Fruit fly (Drosophila melanogaster) whole organism, adult: Measurements from ENCODE around the gene CG2983.
A peak's percentile ranks its signal among the peaks of the same experiment; 100 is the strongest.

Experiments
- CG33017 ChIP-seq: fragments of 200-800 bp; sonication (Bioruptor generic); optimal IDR thresholded peaks from 2 replicates; lab custom pipeline; 2018; ENCODE audit warnings: missing biosample characterization, mild to moderate bottlenecking, missing genetic modification characterization, moderate library complexity
- kay ChIP-seq: fragments of 200-800 bp; sonication (Bioruptor generic); peaks from one replicate; lab custom pipeline; 2016; ENCODE audit warnings: missing biosample characterization, missing genetic modification characterization, borderline replicate concordance

DNA sequence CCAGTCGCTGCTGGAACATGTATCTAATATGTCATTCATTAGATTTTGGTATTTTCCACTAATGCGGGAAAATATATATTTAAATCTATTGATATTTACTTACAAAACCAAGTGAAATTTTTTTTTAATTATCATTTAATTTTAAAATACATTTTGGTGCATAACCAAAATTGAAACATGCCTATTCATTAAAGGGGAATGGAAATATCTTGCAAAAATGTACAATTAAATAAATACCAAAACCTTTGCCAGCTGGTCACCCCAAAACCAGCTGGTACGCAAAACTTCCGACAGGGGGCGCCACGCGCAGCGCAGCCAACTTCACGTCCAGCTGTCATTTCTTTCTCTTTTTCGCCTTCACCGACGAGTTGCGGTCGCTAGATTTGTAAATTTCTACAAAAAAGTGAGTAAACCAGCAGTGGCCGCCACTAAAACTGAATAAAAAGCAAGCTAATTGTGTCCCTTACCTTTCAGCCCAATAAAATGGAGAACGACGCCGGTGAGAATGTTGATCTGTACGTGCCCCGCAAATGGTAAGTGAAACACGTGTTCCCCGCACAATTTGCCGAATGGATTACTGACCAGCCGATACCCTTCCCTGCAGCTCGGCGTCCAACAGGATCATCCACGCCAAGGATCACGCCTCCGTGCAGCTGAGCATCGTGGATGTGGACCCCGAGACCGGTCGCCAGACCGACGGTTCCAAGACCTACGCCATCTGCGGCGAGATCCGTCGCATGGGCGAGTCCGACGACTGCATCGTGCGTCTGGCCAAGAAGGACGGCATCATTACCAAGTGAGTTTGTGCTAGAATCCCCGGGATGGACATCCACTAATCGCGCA, 8.6 kb downstream of the CG2983 start, which contains the start of the genes CG3104 and RpS21:
- TF ChIP-seq kay (GFP tag; lab: Kevin White, UChicago) (no peak), CG33017 (tag; lab: Kevin White, UChicago) (peak; percentile 53)
